Worm (Caenorhabditis elegans) whole organism, L1 larva: ENCODE data around the gene R06B10.7.

Source experiments
- C04F5.9 ChIP-seq: sonication (generic microtip); optimal IDR thresholded peaks from 2 replicates; lab custom pipeline; 2016; ENCODE audit warnings: missing genetic modification characterization, missing compliant biosample characterization
- C16A3.4 ChIP-seq: fragments of 150-350 bp; optimal IDR thresholded peaks from 2 replicates; lab custom pipeline; 2014; ENCODE audit warnings: missing biosample characterization, missing genetic modification characterization
- F16B12.6 ChIP-seq: fragments of 150-350 bp; optimal IDR thresholded peaks from 2 replicates; lab custom pipeline; 2014; ENCODE audit warnings: missing biosample characterization, missing genetic modification characterization
- Y116A8C.19 ChIP-seq: sonication (generic microtip); optimal IDR thresholded peaks from 2 replicates; lab custom pipeline; 2016; ENCODE audit warnings: missing compliant biosample characterization, missing genetic modification characterization, borderline replicate concordance
- aly-2 ChIP-seq: fragments of 150-350 bp; optimal IDR thresholded peaks from 2 replicates; lab custom pipeline; 2014; ENCODE audit warnings: missing biosample characterization, missing genetic modification characterization
- blmp-1 ChIP-seq: fragments of 150-350 bp; optimal IDR thresholded peaks from 2 replicates; lab custom pipeline; 2014; ENCODE audit warnings: missing biosample characterization, missing genetic modification characterization
- ceh-63 ChIP-seq: fragments of 200-800 bp; sonication (Bioruptor generic); optimal IDR thresholded peaks from 2 replicates; lab custom pipeline; 2018; ENCODE audit warnings: mild to moderate bottlenecking, missing genetic modification characterization, missing compliant biosample characterization
- ceh-8 ChIP-seq: fragments of 200-800 bp; sonication (Bioruptor generic); optimal IDR thresholded peaks from 2 replicates; lab custom pipeline; 2018; ENCODE audit warnings: mild to moderate bottlenecking, missing genetic modification characterization, moderate library complexity, missing compliant biosample characterization
- ceh-82 ChIP-seq, 3 experiments: fragments of 150-350 bp in 1 of 3; sonication (generic microtip) in 2 of 3; optimal IDR thresholded peaks; 2 replicates each; lab custom pipeline; 2014 to 2017; ENCODE audit warnings: missing biosample characterization in 3 of 3, missing genetic modification characterization in 3 of 3
- ceh-90 ChIP-seq: sonication (generic microtip); optimal IDR thresholded peaks from 2 replicates; lab custom pipeline; 2016; ENCODE audit warnings: missing genetic modification characterization, missing compliant biosample characterization
- dsc-1 ChIP-seq: sonication (generic microtip); optimal IDR thresholded peaks from 2 replicates; lab custom pipeline; 2016; ENCODE audit warnings: mild to moderate bottlenecking, missing genetic modification characterization, missing compliant biosample characterization
- efl-1 ChIP-seq, 4 experiments: fragments of 150-350 bp; optimal IDR thresholded peaks in 3 of 4; peaks in 1 of 4; 1 replicate in 1 of 4; 2 replicates in 3 of 4; lab custom pipeline; 2014; ENCODE audit warnings: missing biosample characterization in 2 of 4, missing genetic modification characterization in 2 of 4, missing genetic modification reagents in 2 of 4
- efl-3 ChIP-seq: fragments of 200-800 bp; sonication (Bioruptor generic); optimal IDR thresholded peaks from 2 replicates; lab custom pipeline; 2018; ENCODE audit warnings: mild to moderate bottlenecking, missing genetic modification characterization, missing compliant biosample characterization
- egl-13 ChIP-seq: sonication (generic microtip); optimal IDR thresholded peaks from 2 replicates; lab custom pipeline; 2016; ENCODE audit warnings: missing genotype, missing genetic modification reagents, missing genetic modification characterization, missing compliant biosample characterization
- elt-2 ChIP-seq: sonication (generic microtip); optimal IDR thresholded peaks from 2 replicates; lab custom pipeline; 2016; ENCODE audit warnings: missing genetic modification characterization, mild to moderate bottlenecking, inconsistent platforms, missing compliant biosample characterization, missing genetic modification reagents
- ets-5 ChIP-seq: fragments of 200-800 bp; sonication (Bioruptor generic); IDR thresholded peaks from 2 replicates; pipeline ENCODE4 v1.3.6; 2022; ENCODE audit warnings: missing genetic modification characterization, missing compliant biosample characterization
- fkh-10 ChIP-seq: sonication (generic microtip); optimal IDR thresholded peaks from 2 replicates; lab custom pipeline; 2017; ENCODE audit warnings: missing biosample characterization, missing genetic modification reagents, missing genetic modification characterization
- fkh-8 ChIP-seq: sonication (generic microtip); optimal IDR thresholded peaks from 2 replicates; lab custom pipeline; 2016; ENCODE audit warnings: mild to moderate bottlenecking, missing genetic modification characterization, missing compliant biosample characterization
- fos-1 ChIP-seq: fragments of 150-350 bp; optimal IDR thresholded peaks from 2 replicates; lab custom pipeline; 2014; ENCODE audit warnings: missing biosample characterization, missing genetic modification characterization
- grh-1 ChIP-seq: fragments of 200-800 bp; sonication (Bioruptor generic); IDR thresholded peaks from 2 replicates; pipeline ENCODE4 v1.3.6; 2022; ENCODE audit warnings: missing genetic modification reagents, missing genetic modification characterization, missing compliant biosample characterization
- hlh-17 ChIP-seq: fragments of 200-800 bp; sonication (Bioruptor generic); optimal IDR thresholded peaks from 2 replicates; lab custom pipeline; 2018; ENCODE audit warnings: missing genetic modification characterization, mild to moderate bottlenecking, missing compliant biosample characterization, moderate library complexity, borderline replicate concordance
- hlh-4 ChIP-seq: sonication (generic microtip); optimal IDR thresholded peaks from 2 replicates; lab custom pipeline; 2016; ENCODE audit warnings: mild to moderate bottlenecking, missing genetic modification characterization, missing compliant biosample characterization
- hpl-2 ChIP-seq: fragments of 150-350 bp; optimal IDR thresholded peaks from 2 replicates; lab custom pipeline; 2014; ENCODE audit warnings: missing biosample characterization, missing genetic modification reagents, missing genetic modification characterization
- irx-1 ChIP-seq: sonication (generic microtip); optimal IDR thresholded peaks from 2 replicates; lab custom pipeline; 2016; ENCODE audit warnings: missing genetic modification characterization, missing compliant biosample characterization
- isw-1 ChIP-seq: fragments of 200-800 bp; sonication (Bioruptor generic); IDR thresholded peaks from 2 replicates; pipeline ENCODE4 v1.3.6; 2022; ENCODE audit warnings: missing genetic modification characterization, missing compliant biosample characterization
- lin-13 ChIP-seq: fragments of 150-350 bp; optimal IDR thresholded peaks from 2 replicates; lab custom pipeline; 2014; ENCODE audit warnings: missing biosample characterization, missing genetic modification reagents, missing genetic modification characterization
- lin-14 ChIP-seq: fragments of 200-800 bp; sonication (Bioruptor generic); optimal IDR thresholded peaks from 2 replicates; lab custom pipeline; 2018; ENCODE audit warnings: mild to moderate bottlenecking, missing genetic modification characterization, moderate library complexity, missing compliant biosample characterization
- lin-15B ChIP-seq: fragments of 150-350 bp; sonication (generic microtip); optimal IDR thresholded peaks from 3 replicates; lab custom pipeline; 2014; ENCODE audit warnings: missing biosample characterization, missing genetic modification characterization
- lin-35 ChIP-seq, 2 experiments: fragments of 150-350 bp; optimal IDR thresholded peaks; 2 replicates each; lab custom pipeline; 2014; ENCODE audit warnings: missing biosample characterization in 2 of 2, missing genetic modification characterization in 2 of 2, missing genetic modification reagents in 2 of 2
- lin-39 ChIP-seq: fragments of 150-350 bp; optimal IDR thresholded peaks from 2 replicates; lab custom pipeline; 2014; ENCODE audit warnings: missing biosample characterization, missing genetic modification reagents, missing genetic modification characterization
- lsy-2 ChIP-seq, 2 experiments: fragments of 150-350 bp; optimal IDR thresholded peaks; 2 replicates each; lab custom pipeline; 2014; ENCODE audit warnings: missing biosample characterization in 2 of 2, missing genetic modification characterization in 2 of 2
- mab-9 ChIP-seq: fragments of 200-800 bp; sonication (Bioruptor generic); IDR thresholded peaks from 2 replicates; pipeline ENCODE4 v1.3.6; 2022; ENCODE audit warnings: missing genetic modification reagents, missing genetic modification characterization, missing compliant biosample characterization
- mep-1 ChIP-seq: fragments of 150-350 bp; optimal IDR thresholded peaks from 2 replicates; lab custom pipeline; 2014; ENCODE audit warnings: missing biosample characterization, missing genetic modification characterization
- nhr-11 ChIP-seq: fragments of 150-350 bp; optimal IDR thresholded peaks from 2 replicates; lab custom pipeline; 2014; ENCODE audit warnings: missing biosample characterization, missing genetic modification characterization
- nhr-237 ChIP-seq: fragments of 150-350 bp; optimal IDR thresholded peaks from 2 replicates; lab custom pipeline; 2014; ENCODE audit warnings: missing biosample characterization, missing genetic modification characterization
- nhr-71 ChIP-seq: sonication (generic microtip); optimal IDR thresholded peaks from 2 replicates; lab custom pipeline; 2016; ENCODE audit warnings: mild to moderate bottlenecking, missing genetic modification characterization, moderate library complexity, missing compliant biosample characterization
- nhr-85 ChIP-seq: sonication (generic microtip); peaks from one replicate; lab custom pipeline; 2016; ENCODE audit warnings: missing genetic modification characterization, inconsistent platforms, missing compliant biosample characterization
- pax-3 ChIP-seq: fragments of 200-800 bp; sonication (Bioruptor generic); optimal IDR thresholded peaks from 2 replicates; lab custom pipeline; 2018; ENCODE audit warnings: mild to moderate bottlenecking, missing genetic modification characterization, moderate library complexity, missing compliant biosample characterization
- pqm-1 ChIP-seq: sonication (generic microtip); optimal IDR thresholded peaks from 3 replicates; lab custom pipeline; 2017; ENCODE audit warnings: missing biosample characterization, missing genetic modification characterization
- rnt-1 ChIP-seq: sonication (generic microtip); optimal IDR thresholded peaks from 2 replicates; lab custom pipeline; 2016; ENCODE audit warnings: mild to moderate bottlenecking, missing genetic modification characterization, moderate library complexity, missing compliant biosample characterization
- sox-4 ChIP-seq: sonication (generic microtip); optimal IDR thresholded peaks from 2 replicates; lab custom pipeline; 2016; ENCODE audit warnings: missing genetic modification characterization, missing compliant biosample characterization
- sptf-1 ChIP-seq: fragments of 150-350 bp; optimal IDR thresholded peaks from 2 replicates; lab custom pipeline; 2014; ENCODE audit warnings: missing biosample characterization, missing genetic modification characterization
- sup-37 ChIP-seq: fragments of 200-800 bp; sonication (Bioruptor generic); optimal IDR thresholded peaks from 2 replicates; lab custom pipeline; 2018; ENCODE audit warnings: mild to moderate bottlenecking, missing genetic modification characterization, missing compliant biosample characterization
- tlp-1 ChIP-seq: fragments of 150-350 bp; optimal IDR thresholded peaks from 2 replicates; lab custom pipeline; 2014; ENCODE audit warnings: missing biosample characterization, missing genetic modification characterization
- unc-130 ChIP-seq: fragments of 150-350 bp; optimal IDR thresholded peaks from 2 replicates; lab custom pipeline; 2017; ENCODE audit warnings: missing biosample characterization, missing genetic modification characterization, inconsistent platforms
- unc-30 ChIP-seq: sonication (generic microtip); optimal IDR thresholded peaks from 2 replicates; lab custom pipeline; 2017; ENCODE audit warnings: missing biosample characterization, missing genetic modification characterization
- unc-62 ChIP-seq: fragments of 150-350 bp; optimal IDR thresholded peaks from 2 replicates; lab custom pipeline; 2014; ENCODE audit warnings: missing biosample characterization, missing genetic modification reagents, missing genetic modification characterization
- unc-86 ChIP-seq: sonication (generic microtip); optimal IDR thresholded peaks from 2 replicates; lab custom pipeline; 2016; ENCODE audit warnings: missing genetic modification characterization, missing compliant biosample characterization
- unc-98 ChIP-seq: fragments of 200-800 bp; sonication (Bioruptor generic); IDR thresholded peaks from 2 replicates; pipeline ENCODE4 v1.3.6; 2022; ENCODE audit warnings: missing genetic modification characterization, missing compliant biosample characterization
- xbp-1 ChIP-seq: sonication (generic microtip); optimal IDR thresholded peaks from 2 replicates; lab custom pipeline; 2016; ENCODE audit warnings: missing genetic modification characterization, missing compliant biosample characterization
- zag-1 ChIP-seq: fragments of 150-350 bp; optimal IDR thresholded peaks from 2 replicates; lab custom pipeline; 2014; ENCODE audit warnings: missing biosample characterization, missing genetic modification characterization
- zip-4 ChIP-seq: fragments of 200-800 bp; sonication (Bioruptor generic); optimal IDR thresholded peaks from 2 replicates; lab custom pipeline; 2018; ENCODE audit warnings: mild to moderate bottlenecking, missing genetic modification characterization, moderate library complexity, missing compliant biosample characterization
- ztf-11 ChIP-seq, 2 experiments: sonication (generic microtip); optimal IDR thresholded peaks; 2 replicates each; lab custom pipeline; 2016 to 2017; ENCODE audit warnings: missing genetic modification characterization in 2 of 2, missing biosample characterization in 1 of 2, missing compliant biosample characterization in 1 of 2
- ztf-4 ChIP-seq: fragments of 150-350 bp; optimal IDR thresholded peaks from 2 replicates; lab custom pipeline; 2014; ENCODE audit warnings: missing biosample characterization, missing genetic modification characterization

The R06B10.7 gene

DNA sequence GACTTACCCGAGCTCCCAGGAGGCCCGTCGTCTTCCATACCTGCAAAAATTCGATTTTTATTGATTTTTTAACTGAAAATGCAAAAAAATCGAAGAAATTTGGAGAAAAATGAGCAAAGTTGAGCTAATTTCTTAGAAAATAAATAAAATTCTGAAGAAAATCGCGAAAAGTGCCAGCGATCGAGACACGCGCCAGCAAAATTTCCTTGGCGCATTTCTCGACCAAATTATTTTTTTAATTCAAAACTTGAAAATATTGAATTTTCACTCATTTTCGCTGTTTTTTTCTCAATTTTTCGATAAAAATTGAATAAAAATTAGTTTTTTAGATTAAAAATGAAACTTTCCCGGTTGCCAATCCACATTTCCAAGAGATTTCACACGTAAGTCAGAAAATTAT is 36.0 kb upstream of the R06B10.7 start, which contains the start of the genes chin-1 and BE0003N10.1:
chin-1 (minus strand) TSS at position 40 of the 400 bp plus-strand sequence.
BE0003N10.1 (plus strand) TSS at position 320 of the 400 bp plus-strand sequence.
- peak; percentile 42 for TF ChIP-seq F16B12.6 (tag; lab: Kevin White, UChicago)
- no peak for TF ChIP-seq unc-86 (tag; lab: Kevin White, UChicago)
- no peak for TF ChIP-seq pqm-1 (tag; lab: Kevin White, UChicago)
- peak; percentile 70 to 76 for TF ChIP-seq lsy-2 (tag; optimal IDR thresholded peaks at IDR 0.05; lab: Kevin White, UChicago)
- TF ChIP-seq ztf-11 (tag; optimal IDR thresholded peaks at IDR 0.05; lab: Kevin White, UChicago) = no peak
- TF ChIP-seq lin-35 (GFP tag; optimal IDR thresholded peaks at IDR 0.05; lab: Kevin White, UChicago) = peak; percentile 61 to 66
- TF ChIP-seq xbp-1 = peak; percentile 61
- TF ChIP-seq unc-98 (GFP tag; lab: Robert Waterston, UW) = no peak
- TF ChIP-seq unc-62 (GFP tag; lab: Kevin White, UChicago) = no peak
- TF ChIP-seq ceh-90 (tag; lab: Kevin White, UChicago) = no peak
- TF ChIP-seq fos-1 (tag; lab: Kevin White, UChicago) = no peak
- TF ChIP-seq unc-30 (tag; lab: Kevin White, UChicago) = no peak
- TF ChIP-seq Y116A8C.19 (tag; lab: Kevin White, UChicago) = no peak
- TF ChIP-seq nhr-85 (tag; lab: Kevin White, UChicago) = peak; percentile 82
- TF ChIP-seq sptf-1 = no peak
- TF ChIP-seq egl-13 (tag; lab: Kevin White, UChicago) = no peak
- peak; percentile 85 for TF ChIP-seq lin-39 (tag; lab: Kevin White, UChicago)
- peak; percentile 85 for TF ChIP-seq mep-1 (tag; lab: Kevin White, UChicago)
- no peak for TF ChIP-seq efl-3 (GFP tag; lab: Kevin White, UChicago)
- peak; percentile 12 for TF ChIP-seq C16A3.4 (tag; lab: Kevin White, UChicago)
- no peak for TF ChIP-seq hlh-4 (tag; lab: Kevin White, UChicago)
- no peak for TF ChIP-seq unc-130
- no peak for TF ChIP-seq sox-4
- TF ChIP-seq lin-13 = peak; percentile 21
- no peak for TF ChIP-seq mab-9 (GFP tag; lab: Robert Waterston, UW)
- TF ChIP-seq ceh-8 = no peak
- TF ChIP-seq ceh-63 (GFP tag; lab: Kevin White, UChicago) = no peak
- peak; percentile 59 for TF ChIP-seq isw-1 (GFP tag; lab: Robert Waterston, UW)
- no peak for TF ChIP-seq grh-1 (GFP tag; lab: Robert Waterston, UW)
- peak; percentile 41 for TF ChIP-seq lin-14 (GFP tag; lab: Kevin White, UChicago)
- no peak for TF ChIP-seq elt-2 (tag; lab: Kevin White, UChicago)
- peak; percentile 7 for TF ChIP-seq aly-2
- TF ChIP-seq fkh-10 (GFP tag; lab: Kevin White, UChicago) = no peak
- no peak for TF ChIP-seq hlh-17 (GFP tag; lab: Kevin White, UChicago)
- no peak for TF ChIP-seq ztf-4
- no peak for TF ChIP-seq nhr-237 (tag; lab: Kevin White, UChicago)
- TF ChIP-seq ceh-82 (tag; optimal IDR thresholded peaks at IDR 0.05; lab: Kevin White, UChicago) = peak; percentile 38 to 71 (median 41)
- TF ChIP-seq fkh-8 (tag; lab: Kevin White, UChicago) = no peak
- peak; percentile 23 for TF ChIP-seq lin-15B (tag; lab: Kevin White, UChicago)
- peak; percentile 27 for TF ChIP-seq C04F5.9 (tag; lab: Kevin White, UChicago)
- TF ChIP-seq nhr-11 (tag; lab: Kevin White, UChicago) = no peak
- no peak for TF ChIP-seq ets-5 (GFP tag; lab: Robert Waterston, UW)
- TF ChIP-seq sup-37 (GFP tag; lab: Kevin White, UChicago) = no peak
- TF ChIP-seq efl-1 (optimal IDR thresholded peaks at IDR 0.05; lab: Kevin White, UChicago) = peak; percentile 47 to 70
- peak; percentile 67 to 97 for TF ChIP-seq efl-1 (GFP tag; optimal IDR thresholded peaks at IDR 0.05 in 1 of 2; lab: Kevin White, UChicago)
- TF ChIP-seq pax-3 (tag; lab: Kevin White, UChicago) = no peak
- peak; percentile 67 for TF ChIP-seq rnt-1 (tag; lab: Kevin White, UChicago)
- peak; percentile 72 for TF ChIP-seq nhr-71
- peak; percentile 39 for TF ChIP-seq blmp-1 (tag; lab: Kevin White, UChicago)
- no peak for TF ChIP-seq dsc-1 (tag; lab: Kevin White, UChicago)
- TF ChIP-seq irx-1 = peak; percentile 24
- TF ChIP-seq zip-4 (GFP tag; lab: Kevin White, UChicago) = no peak
- TF ChIP-seq hpl-2 (GFP tag; lab: Kevin White, UChicago) = no peak
- TF ChIP-seq zag-1 (tag; lab: Kevin White, UChicago) = no peak
- no peak for TF ChIP-seq tlp-1 (tag; lab: Kevin White, UChicago)
